Fruit fly (Drosophila melanogaster) whole organism, embryonic: ENCODE data around the gene Tre1.

Experiments
- Asciz ChIP-seq: fragments of 200-800 bp; sonication (Bioruptor generic); optimal IDR thresholded peaks from 2 replicates; lab custom pipeline; 2017; ENCODE audit warnings: missing biosample characterization, mild to moderate bottlenecking, missing genetic modification characterization, missing genetic modification reagents
- B-H1 ChIP-seq: fragments of 200-800 bp; sonication (Bioruptor generic); IDR thresholded peaks from 3 replicates; pipeline ENCODE4 v1.3.6; 2022; ENCODE audit warnings: missing biosample characterization, missing genetic modification characterization
- CG10321 ChIP-seq: fragments of 200-800 bp; sonication (Bioruptor generic); IDR thresholded peaks from 2 replicates; pipeline ENCODE4 v1.3.6; 2022; ENCODE audit warnings: missing biosample characterization, missing genetic modification characterization
- CG10462 ChIP-seq: fragments of 200-800 bp; sonication (Bioruptor generic); optimal IDR thresholded peaks from 2 replicates; lab custom pipeline; 2016; ENCODE audit warnings: missing biosample characterization, missing genetic modification characterization
- CG10543 ChIP-seq: fragments of 200-800 bp; sonication (Bioruptor generic); optimal IDR thresholded peaks from 3 replicates; lab custom pipeline; 2017; ENCODE audit warnings: missing biosample characterization, mild to moderate bottlenecking, missing genetic modification characterization, moderate library complexity
- CG10959 ChIP-seq: fragments of 200-800 bp; sonication (Bioruptor generic); IDR thresholded peaks from 2 replicates; pipeline ENCODE4 v1.3.6; 2022; ENCODE audit warnings: missing biosample characterization, missing genetic modification characterization
- CG10979 ChIP-seq: fragments of 200-800 bp; sonication (Bioruptor generic); optimal IDR thresholded peaks from 2 replicates; lab custom pipeline; 2018; ENCODE audit warnings: missing biosample characterization, mild to moderate bottlenecking, missing genetic modification characterization, moderate library complexity
- CG12071 ChIP-seq: fragments of 200-800 bp; sonication (Bioruptor generic); optimal IDR thresholded peaks from 3 replicates; lab custom pipeline; 2018; ENCODE audit warnings: missing biosample characterization, mild to moderate bottlenecking, missing genetic modification characterization
- CG12104 ChIP-seq: fragments of 200-800 bp; sonication (Bioruptor generic); optimal IDR thresholded peaks from 3 replicates; lab custom pipeline; 2016; ENCODE audit warnings: missing biosample characterization, missing genetic modification characterization
- CG12236 ChIP-seq: fragments of 200-800 bp; sonication (Bioruptor generic); optimal IDR thresholded peaks from 2 replicates; lab custom pipeline; 2016; ENCODE audit warnings: missing biosample characterization, missing genetic modification characterization
- CG12744 ChIP-seq: fragments of 200-800 bp; sonication (Bioruptor generic); optimal IDR thresholded peaks from 2 replicates; lab custom pipeline; 2016; ENCODE audit warnings: missing biosample characterization, missing genetic modification characterization
- CG13296 ChIP-seq: fragments of 200-800 bp; sonication (Bioruptor generic); optimal IDR thresholded peaks from 3 replicates; lab custom pipeline; 2018; ENCODE audit warnings: missing biosample characterization, mild to moderate bottlenecking, missing genetic modification characterization
- CG15073 ChIP-seq: fragments of 200-800 bp; sonication (Bioruptor generic); optimal IDR thresholded peaks from 2 replicates; lab custom pipeline; 2016; ENCODE audit warnings: missing biosample characterization, missing genetic modification characterization
- CG2116 ChIP-seq: fragments of 200-800 bp; sonication (Bioruptor generic); optimal IDR thresholded peaks from 3 replicates; lab custom pipeline; 2018; ENCODE audit warnings: missing biosample characterization, mild to moderate bottlenecking, missing genetic modification characterization
- CG2199 ChIP-seq: fragments of 200-800 bp; sonication (Bioruptor generic); IDR thresholded peaks from 3 replicates; pipeline ENCODE4 v1.3.6; 2022; ENCODE audit warnings: missing biosample characterization, missing genetic modification characterization
- CG2889 ChIP-seq: fragments of 200-800 bp; sonication (Bioruptor generic); IDR thresholded peaks from 3 replicates; pipeline ENCODE4 v1.3.6; 2022; ENCODE audit warnings: missing biosample characterization, missing genetic modification characterization
- CG30020 ChIP-seq: fragments of 200-800 bp; optimal IDR thresholded peaks from 2 replicates; lab custom pipeline; 2019; ENCODE audit warnings: missing biosample characterization, mild to moderate bottlenecking, missing genetic modification characterization, moderate library complexity
- CG30403 ChIP-seq: fragments of 200-800 bp; sonication (Bioruptor generic); optimal IDR thresholded peaks from 3 replicates; lab custom pipeline; 2016; ENCODE audit warnings: missing biosample characterization, missing genetic modification characterization
- CG3281 ChIP-seq: fragments of 200-800 bp; sonication (Bioruptor generic); optimal IDR thresholded peaks from 3 replicates; lab custom pipeline; 2017; ENCODE audit warnings: missing biosample characterization, mild to moderate bottlenecking, missing genetic modification characterization
- CG33557 ChIP-seq: fragments of 200-800 bp; sonication (Bioruptor generic); optimal IDR thresholded peaks from 2 replicates; lab custom pipeline; 2019; ENCODE audit warnings: missing biosample characterization, mild to moderate bottlenecking, missing genetic modification characterization, moderate library complexity
- CG3847 ChIP-seq: fragments of 200-800 bp; sonication (Bioruptor generic); IDR thresholded peaks from 2 replicates; pipeline ENCODE4 v1.3.6; 2022; ENCODE audit warnings: missing biosample characterization, missing genetic modification characterization
- CG3995 ChIP-seq: fragments of 200-800 bp; sonication (Bioruptor generic); optimal IDR thresholded peaks from 3 replicates; lab custom pipeline; 2016; ENCODE audit warnings: missing biosample characterization, missing genetic modification characterization
- CG4617 ChIP-seq: fragments of 200-800 bp; sonication (Bioruptor generic); optimal IDR thresholded peaks from 3 replicates; lab custom pipeline; 2016; ENCODE audit warnings: missing biosample characterization, missing genetic modification characterization, borderline replicate concordance
- CG8290 ChIP-seq, 3 experiments: fragments of 200-800 bp; sonication (Bioruptor generic); optimal IDR thresholded peaks; 2 replicates each; lab custom pipeline; 2016 to 2019; ENCODE audit warnings: missing biosample characterization in 3 of 3, missing genetic modification characterization in 3 of 3, mild to moderate bottlenecking in 2 of 3, moderate library complexity in 1 of 3
- CG9437 ChIP-seq: fragments of 200-800 bp; sonication (Bioruptor generic); optimal IDR thresholded peaks from 2 replicates; lab custom pipeline; 2018; ENCODE audit warnings: missing biosample characterization, mild to moderate bottlenecking, missing genetic modification characterization
- Dad ChIP-seq: fragments of 200-800 bp; sonication (Bioruptor generic); optimal IDR thresholded peaks from 3 replicates; lab custom pipeline; 2016; ENCODE audit warnings: missing biosample characterization, missing genetic modification characterization
- Dip2 ChIP-seq: fragments of 200-800 bp; sonication (Bioruptor generic); IDR thresholded peaks from 2 replicates; pipeline ENCODE4 v1.3.6; 2022; ENCODE audit warnings: missing biosample characterization, missing genetic modification characterization
- Dip3 ChIP-seq: fragments of 200-800 bp; sonication (Bioruptor generic); optimal IDR thresholded peaks from 3 replicates; lab custom pipeline; 2016; ENCODE audit warnings: missing biosample characterization, missing genetic modification characterization
- Drgx ChIP-seq: fragments of 200-800 bp; sonication (Bioruptor generic); IDR thresholded peaks from 2 replicates; pipeline ENCODE4 v1.3.6; 2022; ENCODE audit warnings: missing biosample characterization, missing genetic modification characterization
- HLHmδ ChIP-seq: fragments of 200-800 bp; sonication (Bioruptor generic); optimal IDR thresholded peaks from 2 replicates; lab custom pipeline; 2018; ENCODE audit warnings: missing biosample characterization, mild to moderate bottlenecking, missing genetic modification characterization, moderate library complexity
- Hr39 ChIP-seq: fragments of >200 bp; optimal IDR thresholded peaks from 2 replicates; lab custom pipeline; 2017
- Lhr ChIP-seq: fragments of 200-800 bp; sonication (Bioruptor generic); optimal IDR thresholded peaks from 3 replicates; lab custom pipeline; 2017; ENCODE audit warnings: mild to moderate bottlenecking, missing biosample characterization, missing genetic modification reagents, missing genetic modification characterization
- NC2β ChIP-seq: fragments of 200-800 bp; sonication (Bioruptor generic); optimal IDR thresholded peaks from 2 replicates; lab custom pipeline; 2016; ENCODE audit warnings: missing biosample characterization, missing genetic modification characterization
- ac ChIP-seq: fragments of 200-800 bp; sonication (Bioruptor generic); optimal IDR thresholded peaks from 3 replicates; lab custom pipeline; 2017; ENCODE audit warnings: missing biosample characterization, mild to moderate bottlenecking, missing genetic modification characterization
- az2 ChIP-seq: fragments of 200-800 bp; sonication (Bioruptor generic); optimal IDR thresholded peaks from 3 replicates; lab custom pipeline; 2016; ENCODE audit warnings: missing biosample characterization, missing genetic modification characterization
- cato ChIP-seq: fragments of 200-800 bp; sonication (Bioruptor generic); optimal IDR thresholded peaks from 2 replicates; lab custom pipeline; 2016; ENCODE audit warnings: missing biosample characterization, missing genetic modification characterization, borderline replicate concordance
- dysf ChIP-seq: fragments of 200-800 bp; sonication (Bioruptor generic); IDR thresholded peaks from 3 replicates; pipeline ENCODE4 v1.3.6; 2022; ENCODE audit warnings: missing biosample characterization, missing genetic modification characterization
- eve ChIP-seq, 2 experiments: fragments of >200 bp; optimal IDR thresholded peaks; 2 replicates each; lab custom pipeline; 2017; ENCODE audit warnings: missing biosample characterization in 2 of 2, missing genetic modification characterization in 2 of 2
- ftz-f1 ChIP-seq: fragments of 200-800 bp; sonication (Bioruptor generic); optimal IDR thresholded peaks from 2 replicates; lab custom pipeline; 2016; ENCODE audit warnings: missing biosample characterization, missing genetic modification characterization
- hbn ChIP-seq: fragments of 200-800 bp; sonication (Bioruptor generic); IDR thresholded peaks from 2 replicates; pipeline ENCODE4 v1.3.6; 2022; ENCODE audit warnings: missing biosample characterization, missing genetic modification characterization; ENCODE audit not compliant: partially characterized antibody
- insv ChIP-seq, 2 experiments: fragments of 200-800 bp; sonication (Bioruptor generic); optimal IDR thresholded peaks; 3 replicates each; lab custom pipeline; 2016 to 2018; ENCODE audit warnings: missing biosample characterization in 2 of 2, missing genetic modification characterization in 2 of 2
- kah ChIP-seq: fragments of 200-800 bp; sonication (Bioruptor generic); optimal IDR thresholded peaks from 2 replicates; lab custom pipeline; 2018; ENCODE audit warnings: missing biosample characterization, mild to moderate bottlenecking, missing genetic modification characterization
- klu ChIP-seq: fragments of 200-800 bp; sonication (Bioruptor generic); IDR thresholded peaks from 2 replicates; pipeline ENCODE4 v1.3.6; 2022; ENCODE audit warnings: missing biosample characterization, missing genetic modification characterization
- lola ChIP-seq, 3 experiments: fragments of >200 bp in 2 of 3; fragments of 200-800 bp in 1 of 3; sonication (Bioruptor generic) in 1 of 3; optimal IDR thresholded peaks; 2 replicates each; lab custom pipeline; 2017 to 2019; ENCODE audit warnings: missing biosample characterization in 3 of 3, missing genetic modification characterization in 3 of 3, mild to moderate bottlenecking in 1 of 3, moderate library complexity in 1 of 3
- otp ChIP-seq: fragments of 200-800 bp; sonication (Bioruptor generic); IDR thresholded peaks from 3 replicates; pipeline ENCODE4, ENCODE4 v1.3.6; 2022; ENCODE audit warnings: missing biosample characterization, missing genetic modification characterization
- pho ChIP-seq: fragments of 200-800 bp; sonication (Bioruptor generic); optimal IDR thresholded peaks from 2 replicates; lab custom pipeline; 2016; ENCODE audit warnings: missing biosample characterization, missing genetic modification characterization
- pnt ChIP-seq: fragments of 200-800 bp; sonication (Bioruptor generic); optimal IDR thresholded peaks from 3 replicates; lab custom pipeline; 2016; ENCODE audit warnings: missing biosample characterization, missing genetic modification characterization
- pros ChIP-seq: fragments of 200-800 bp; sonication (Bioruptor generic); optimal IDR thresholded peaks from 3 replicates; lab custom pipeline; 2019; ENCODE audit warnings: missing biosample characterization, mild to moderate bottlenecking, missing genetic modification characterization, moderate library complexity
- slp2 ChIP-seq: fragments of 200-800 bp; sonication (Bioruptor generic); optimal IDR thresholded peaks from 2 replicates; lab custom pipeline; 2016; ENCODE audit warnings: missing biosample characterization, missing genetic modification characterization
- tin ChIP-seq: fragments of 200-800 bp; sonication (Bioruptor generic); optimal IDR thresholded peaks from 3 replicates; lab custom pipeline; 2016; ENCODE audit warnings: missing biosample characterization, missing genetic modification characterization
- vnd ChIP-seq: fragments of 200-800 bp; sonication (Bioruptor generic); IDR thresholded peaks from 3 replicates; pipeline ENCODE4 v1.3.6; 2022; ENCODE audit warnings: missing biosample characterization, missing genetic modification characterization; ENCODE audit not compliant: partially characterized antibody
- wdn ChIP-seq: fragments of 200-800 bp; sonication (Bioruptor generic); IDR thresholded peaks from 2 replicates; pipeline ENCODE4 v1.3.6; 2022; ENCODE audit warnings: missing biosample characterization, missing genetic modification characterization
- wor ChIP-seq: fragments of 200-800 bp; sonication (Bioruptor generic); IDR thresholded peaks from 2 replicates; pipeline ENCODE4 v1.3.6; 2022; ENCODE audit warnings: missing biosample characterization, missing genetic modification characterization

Tre1 gene

DNA sequence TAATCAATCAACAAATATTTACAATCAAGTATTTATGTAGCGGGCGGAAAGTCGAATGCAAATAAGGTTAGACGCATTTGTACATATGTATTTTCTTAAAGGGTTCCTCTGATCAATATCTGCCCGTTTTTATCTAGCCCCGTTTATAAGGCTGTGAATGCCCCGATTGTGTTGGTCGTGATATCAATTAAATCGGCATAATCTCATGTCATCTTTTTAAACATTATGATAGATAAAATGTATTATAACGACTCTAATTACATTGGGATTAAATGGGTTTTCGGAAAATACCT lies 1.7 kb downstream of the Tre1 start (continued):
- TF ChIP-seq tin (GFP tag; lab: Kevin White, UChicago) (no peak), eve (GFP tag; optimal IDR thresholded peaks at IDR 0.05; lab: Kevin White, UChicago) (no peak), Hr39 (lab: Kevin White, UChicago) (no peak), hbn (GFP tag; lab: Robert Waterston, UW) (no peak), CG2116 (GFP tag; lab: Kevin White, UChicago) (no peak), cato (GFP tag; lab: Kevin White, UChicago) (no peak), CG12071 (no peak), Lhr (GFP tag; lab: Kevin White, UChicago) (no peak), pho (GFP tag; lab: Kevin White, UChicago) (no peak), CG8290 (GFP tag; optimal IDR thresholded peaks at IDR 0.05; lab: Kevin White, UChicago) (no peak), CG8290 (tag; optimal IDR thresholded peaks at IDR 0.05; lab: Kevin White, UChicago) (no peak), CG15073 (GFP tag; lab: Kevin White, UChicago) (no peak), slp2 (GFP tag; lab: Kevin White, UChicago) (no peak), az2 (GFP tag; lab: Kevin White, UChicago) (no peak), CG10462 (GFP tag; lab: Kevin White, UChicago) (no peak), CG30403 (GFP tag; lab: Kevin White, UChicago) (no peak), CG2199 (no peak), lola (GFP tag; optimal IDR thresholded peaks at IDR 0.05; lab: Kevin White, UChicago) (no peak), CG3847 (no peak), vnd (GFP tag; lab: Robert Waterston, UW) (no peak), CG10979 (peak; percentile 7), CG10543 (GFP tag; lab: Kevin White, UChicago) (peak; percentile 21), CG12104 (GFP tag; lab: Kevin White, UChicago) (peak; percentile 35), Asciz (GFP tag; lab: Kevin White, UChicago) (peak; percentile 48), dysf (GFP tag; lab: Robert Waterston, UW) (no peak; the same call in 2 of the 3 replicates), CG4617 (GFP tag; lab: Kevin White, UChicago) (no peak), HLHmδ (no peak), CG3995 (no peak), kah (GFP tag; lab: Kevin White, UChicago) (no peak), Dip2 (no peak), CG10959 (GFP tag; lab: Robert Waterston, UW) (no peak), CG9437 (GFP tag; lab: Kevin White, UChicago) (no peak), CG10321 (GFP tag; lab: Robert Waterston, UW) (no peak), CG12236 (GFP tag; lab: Kevin White, UChicago) (no peak), ftz-f1 (GFP tag; lab: Kevin White, UChicago) (no peak), Dad (no peak), wor (GFP tag; lab: Robert Waterston, UW) (no peak), Drgx (GFP tag; lab: Robert Waterston, UW) (no peak), pros (GFP tag; lab: Kevin White, UChicago) (no peak), B-H1 (no peak), CG30020 (tag; lab: Kevin White, UChicago) (no peak), pnt (GFP tag; lab: Kevin White, UChicago) (no peak), NC2β (GFP tag; lab: Kevin White, UChicago) (peak; percentile 11), ac (no peak), CG33557 (GFP tag; lab: Kevin White, UChicago) (no peak), klu (no peak), insv (GFP tag; optimal IDR thresholded peaks at IDR 0.05; lab: Kevin White, UChicago) (peak in 1 of 2 experiments; percentile 10), CG12744 (no peak), wdn (no peak), CG3281 (GFP tag; lab: Kevin White, UChicago) (no peak), otp (GFP tag; lab: Robert Waterston, UW) (no peak), CG2889 (no peak), Dip3 (GFP tag; lab: Kevin White, UChicago) (no peak), CG13296 (GFP tag; lab: Kevin White, UChicago) (peak; percentile 21)
